Worm (Caenorhabditis elegans): Measurements from ENCODE around the gene sre-55.

DNA sequence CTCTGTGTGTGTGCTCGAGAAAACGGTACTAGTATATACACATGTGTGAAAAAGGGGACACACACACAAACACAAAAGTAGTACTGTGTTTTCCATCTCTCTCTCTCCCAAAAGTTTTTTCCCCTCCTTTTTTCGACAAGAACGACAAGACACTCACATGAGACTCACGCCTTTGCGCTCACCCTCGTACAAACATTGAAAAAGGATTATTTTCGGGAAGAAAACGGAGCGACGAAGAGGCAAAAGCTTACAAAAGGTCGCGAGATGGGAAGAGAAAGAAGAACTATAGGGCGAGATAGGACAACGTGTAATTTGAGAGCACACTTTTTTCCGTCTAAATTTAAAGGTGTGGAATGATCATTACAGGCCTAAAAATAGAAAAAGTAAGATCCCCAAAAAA, 20.8 kb downstream of the sre-55 start:
- TF ChIP-seq ama-1 (optimal IDR thresholded peaks at IDR 0.05) (no peak), ZK546.5 (tag; optimal IDR thresholded peaks at IDR 0.05) (no peak), egl-27 (tag; optimal IDR thresholded peaks at IDR 0.05) (no peak), unc-39 (tag; optimal IDR thresholded peaks at IDR 0.05) (no peak), elt-3 (tag; optimal IDR thresholded peaks at IDR 0.05) (no peak), F13H6.1 (tag; optimal IDR thresholded peaks at IDR 0.05) (peak; percentile 65), nhr-11 (tag; optimal IDR thresholded peaks at IDR 0.05) (no peak), sma-3 (GFP tag; optimal IDR thresholded peaks at IDR 0.05) (no peak), nhr-237 (tag; optimal IDR thresholded peaks at IDR 0.05) (no peak)

All from whole organism, L2 larva.